Worm (Caenorhabditis elegans) whole organism, L1 larva: ENCODE measurements around the gene T11G6.4.

Source experiments
- C04F5.9 ChIP-seq: sonication (generic microtip); optimal IDR thresholded peaks from 2 replicates; lab custom pipeline; 2016; ENCODE audit warnings: missing genetic modification characterization, missing compliant biosample characterization
- Y116A8C.19 ChIP-seq: sonication (generic microtip); optimal IDR thresholded peaks from 2 replicates; lab custom pipeline; 2016; ENCODE audit warnings: missing compliant biosample characterization, missing genetic modification characterization, borderline replicate concordance
- ceh-8 ChIP-seq: fragments of 200-800 bp; sonication (Bioruptor generic); optimal IDR thresholded peaks from 2 replicates; lab custom pipeline; 2018; ENCODE audit warnings: mild to moderate bottlenecking, missing genetic modification characterization, moderate library complexity, missing compliant biosample characterization
- ces-1 ChIP-seq: fragments of 150-350 bp; optimal IDR thresholded peaks from 2 replicates; lab custom pipeline; 2014; ENCODE audit warnings: missing biosample characterization, missing genetic modification reagents, missing genetic modification characterization
- egl-27 ChIP-seq, 2 experiments: fragments of 150-350 bp in 1 of 2; sonication (generic microtip); optimal IDR thresholded peaks; 3 replicates each; lab custom pipeline; 2017 to 2018; ENCODE audit warnings: missing biosample characterization in 2 of 2, missing genetic modification characterization in 2 of 2, missing genetic modification reagents in 2 of 2
- elt-3 ChIP-seq, 6 experiments: fragments of 150-350 bp in 1 of 6; sonication (generic microtip); optimal IDR thresholded peaks; 2 replicates each; lab custom pipeline; 2017 to 2018; ENCODE audit warnings: missing biosample characterization in 6 of 6, missing genetic modification characterization in 6 of 6, inconsistent platforms in 1 of 6
- lin-15B ChIP-seq: fragments of 150-350 bp; sonication (generic microtip); optimal IDR thresholded peaks from 3 replicates; lab custom pipeline; 2014; ENCODE audit warnings: missing biosample characterization, missing genetic modification characterization
- nhr-76 ChIP-seq: sonication (generic microtip); optimal IDR thresholded peaks from 2 replicates; lab custom pipeline; 2017; ENCODE audit warnings: missing biosample characterization, missing genetic modification characterization
- nhr-85 ChIP-seq: sonication (generic microtip); peaks from one replicate; lab custom pipeline; 2016; ENCODE audit warnings: missing genetic modification characterization, inconsistent platforms, missing compliant biosample characterization
- pqm-1 ChIP-seq: sonication (generic microtip); optimal IDR thresholded peaks from 3 replicates; lab custom pipeline; 2017; ENCODE audit warnings: missing biosample characterization, missing genetic modification characterization
- sptf-1 ChIP-seq: fragments of 150-350 bp; optimal IDR thresholded peaks from 2 replicates; lab custom pipeline; 2014; ENCODE audit warnings: missing biosample characterization, missing genetic modification characterization
- tbx-2 ChIP-seq: sonication (generic microtip); optimal IDR thresholded peaks from 2 replicates; lab custom pipeline; 2016; ENCODE audit warnings: missing genetic modification characterization, missing compliant biosample characterization
- tlp-1 ChIP-seq: fragments of 150-350 bp; optimal IDR thresholded peaks from 2 replicates; lab custom pipeline; 2014; ENCODE audit warnings: missing biosample characterization, missing genetic modification characterization

- TF ChIP-seq nhr-76 (tag; lab: Kevin White, UChicago) (no peak), C04F5.9 (tag; lab: Kevin White, UChicago) (no peak), ces-1 (GFP tag; lab: Kevin White, UChicago) (no peak), tbx-2 (tag; lab: Kevin White, UChicago) (no peak), sptf-1 (tag; lab: Kevin White, UChicago) (no peak), Y116A8C.19 (tag; lab: Kevin White, UChicago) (no peak), elt-3 (tag; optimal IDR thresholded peaks at IDR 0.05; lab: Kevin White, UChicago) (no peak), egl-27 (tag; optimal IDR thresholded peaks at IDR 0.05; lab: Kevin White, UChicago) (no peak), pqm-1 (no peak), nhr-85 (tag; lab: Kevin White, UChicago) (no peak), ceh-8 (no peak), tlp-1 (no peak), lin-15B (tag; lab: Kevin White, UChicago) (no peak)
Observed at ce11 chrIV:10819049-10819448, 32.7 kb downstream of the T11G6.4 start.
